Worm (Caenorhabditis elegans): ENCODE measurements around the gene F45E6.1.

ce11 chrX:12452143-12452570, 25.1 kb downstream of the F45E6.1 start:
- no peak for TF ChIP-seq daf-12 (tag; optimal IDR thresholded peaks at IDR 0.05)
- TF ChIP-seq fkh-10 (GFP tag; optimal IDR thresholded peaks at IDR 0.05): peak; percentile 56
- TF ChIP-seq sdz-12 (GFP tag; optimal IDR thresholded peaks at IDR 0.05): no peak
- TF ChIP-seq aly-2 (tag; optimal IDR thresholded peaks at IDR 0.05): no peak
- peak in 1 of 2 experiments; percentile 15 for TF ChIP-seq unc-62 (GFP tag; optimal IDR thresholded peaks at IDR 0.05 in 1 of 2)
- no peak for TF ChIP-seq unc-62 (tag; optimal IDR thresholded peaks at IDR 0.05)
- no peak for TF ChIP-seq ceh-82 (tag; optimal IDR thresholded peaks at IDR 0.05)
- TF ChIP-seq lsy-2 (tag; optimal IDR thresholded peaks at IDR 0.05): peak in 1 of 2 experiments; percentile 40
- TF ChIP-seq pha-4 (GFP tag; IDR thresholded peaks at IDR 0.05): no peak
- TF ChIP-seq pha-4 (tag; optimal IDR thresholded peaks at IDR 0.05): no peak
- TF ChIP-seq nhr-25 (tag; optimal IDR thresholded peaks at IDR 0.05; ENCODE audit: borderline replicate concordance, insufficient read depth): no peak
- TF ChIP-seq spr-3 (GFP tag; optimal IDR thresholded peaks at IDR 0.05): no peak
